Worm (Caenorhabditis elegans): ENCODE measurements around the gene F27B3.6.

Gene F27B3.6

ce11 chrIII:6594069-6594468 is 15.7 kb upstream of the F27B3.6 start:
- TF ChIP-seq hnd-1 (tag; optimal IDR thresholded peaks at IDR 0.05) (no peak), hmbx-1 (tag; optimal IDR thresholded peaks at IDR 0.05) (no peak), aly-1 (tag; optimal IDR thresholded peaks at IDR 0.05) (no peak), hmg-4 (GFP tag; optimal IDR thresholded peaks at IDR 0.05) (no peak), ceh-13 (GFP tag; optimal IDR thresholded peaks at IDR 0.05) (no peak), tbx-11 (GFP tag; IDR thresholded peaks at IDR 0.05) (no peak), B0310.2 (tag; optimal IDR thresholded peaks at IDR 0.05) (no peak), F13C5.2 (tag; optimal IDR thresholded peaks at IDR 0.05) (no peak), tbx-37 (GFP tag; conservative IDR thresholded peaks at IDR 0.05) (no peak), ets-7 (tag; optimal IDR thresholded peaks at IDR 0.05) (no peak), flt-1 (GFP tag; IDR thresholded peaks at IDR 0.05) (no peak), ceh-36 (tag; optimal IDR thresholded peaks at IDR 0.05) (no peak), tra-4 (tag; optimal IDR thresholded peaks at IDR 0.05) (no peak), scrt-1 (GFP tag; IDR thresholded peaks at IDR 0.05) (no peak), pes-1 (GFP tag; IDR thresholded peaks at IDR 0.05) (no peak)

ce11 chrIII:6592075-6592474 is 13.7 kb upstream of the F27B3.6 start, which contains the start of gene F20H11.1:
Gene F20H11.1 (minus strand): TSS chrIII:6592175.
- no peak for TF ChIP-seq hmbx-1 (tag; optimal IDR thresholded peaks at IDR 0.05)

ce11 chrIII:6589499-6589898 is 11.1 kb upstream of the F27B3.6 start:
- TF ChIP-seq hmbx-1 (tag; optimal IDR thresholded peaks at IDR 0.05) = no peak
- no peak for TF ChIP-seq scrt-1 (GFP tag; IDR thresholded peaks at IDR 0.05)
- TF ChIP-seq aly-1 (tag; optimal IDR thresholded peaks at IDR 0.05) = no peak
- no peak for TF ChIP-seq tbx-37 (GFP tag; conservative IDR thresholded peaks at IDR 0.05)
- no peak for TF ChIP-seq flt-1 (GFP tag; IDR thresholded peaks at IDR 0.05)
- TF ChIP-seq ama-1 (optimal IDR thresholded peaks at IDR 0.05) = no peak
- TF ChIP-seq pes-1 (GFP tag; IDR thresholded peaks at IDR 0.05) = no peak
- TF ChIP-seq ceh-13 (GFP tag; optimal IDR thresholded peaks at IDR 0.05) = no peak
- TF ChIP-seq ets-7 (tag; optimal IDR thresholded peaks at IDR 0.05) = no peak
- no peak for TF ChIP-seq hmg-4 (GFP tag; optimal IDR thresholded peaks at IDR 0.05)
- TF ChIP-seq ceh-36 (tag; optimal IDR thresholded peaks at IDR 0.05) = no peak
- TF ChIP-seq F13C5.2 (tag; optimal IDR thresholded peaks at IDR 0.05) = no peak
- TF ChIP-seq hnd-1 (tag; optimal IDR thresholded peaks at IDR 0.05) = no peak
- no peak for TF ChIP-seq tbx-11 (GFP tag; IDR thresholded peaks at IDR 0.05)
- TF ChIP-seq tra-4 (tag; optimal IDR thresholded peaks at IDR 0.05) = no peak
- no peak for TF ChIP-seq B0310.2 (tag; optimal IDR thresholded peaks at IDR 0.05)
- TF ChIP-seq sea-1 (GFP tag; conservative IDR thresholded peaks at IDR 0.05) = no peak

- TF ChIP-seq scrt-1 (GFP tag; IDR thresholded peaks at IDR 0.05) = no peak
- no peak for TF ChIP-seq ceh-36 (tag; optimal IDR thresholded peaks at IDR 0.05)
- no peak for TF ChIP-seq F13C5.2 (tag; optimal IDR thresholded peaks at IDR 0.05)
- TF ChIP-seq sea-1 (GFP tag; conservative IDR thresholded peaks at IDR 0.05) = no peak
- no peak for TF ChIP-seq tbx-11 (GFP tag; IDR thresholded peaks at IDR 0.05)
- TF ChIP-seq tra-4 (tag; optimal IDR thresholded peaks at IDR 0.05) = no peak
- no peak for TF ChIP-seq hnd-1 (tag; optimal IDR thresholded peaks at IDR 0.05)
- TF ChIP-seq ama-1 (optimal IDR thresholded peaks at IDR 0.05) = no peak
- TF ChIP-seq B0310.2 (tag; optimal IDR thresholded peaks at IDR 0.05) = no peak
- no peak for TF ChIP-seq hmbx-1 (tag; optimal IDR thresholded peaks at IDR 0.05)
- no peak for TF ChIP-seq aly-1 (tag; optimal IDR thresholded peaks at IDR 0.05)
- TF ChIP-seq hmg-4 (GFP tag; optimal IDR thresholded peaks at IDR 0.05) = no peak
- TF ChIP-seq pes-1 (GFP tag; IDR thresholded peaks at IDR 0.05) = no peak
- TF ChIP-seq ceh-13 (GFP tag; optimal IDR thresholded peaks at IDR 0.05) = no peak
- TF ChIP-seq tbx-37 (GFP tag; conservative IDR thresholded peaks at IDR 0.05) = no peak
- no peak for TF ChIP-seq ets-7 (tag; optimal IDR thresholded peaks at IDR 0.05)
Observed at ce11 chrIII:6587564-6587963, 9.2 kb upstream of the F27B3.6 start, which contains the start of gene ddo-3. Gene ddo-3 (plus strand): TSS chrIII:6587864.

- no peak for TF ChIP-seq ceh-36 (tag; optimal IDR thresholded peaks at IDR 0.05)
- no peak for TF ChIP-seq tbx-37 (GFP tag; conservative IDR thresholded peaks at IDR 0.05)
- TF ChIP-seq sea-1 (GFP tag; conservative IDR thresholded peaks at IDR 0.05) = no peak
Observed at ce11 chrIII:6581585-6581984, 3.2 kb upstream of the F27B3.6 start, which contains the start of gene acr-21. Gene acr-21 (plus strand): TSS chrIII:6581885.

ce11 chrIII:6579398-6579797 is 993 bp upstream of the F27B3.6 start, which contains the start of gene F27B3.8:
Gene F27B3.8 (plus strand): TSS chrIII:6579698.
- TF ChIP-seq B0310.2 (tag; optimal IDR thresholded peaks at IDR 0.05) (no peak), tbx-37 (GFP tag; conservative IDR thresholded peaks at IDR 0.05) (no peak), tbx-11 (GFP tag; IDR thresholded peaks at IDR 0.05) (no peak), pes-1 (GFP tag; IDR thresholded peaks at IDR 0.05) (no peak), ceh-36 (tag; optimal IDR thresholded peaks at IDR 0.05) (no peak), flt-1 (GFP tag; IDR thresholded peaks at IDR 0.05) (no peak)

ce11 chrIII:6577159-6577558 is 1.2 kb downstream of the F27B3.6 start:
- TF ChIP-seq sea-1 (GFP tag; conservative IDR thresholded peaks at IDR 0.05) = no peak
- no peak for TF ChIP-seq aly-1 (tag; optimal IDR thresholded peaks at IDR 0.05)
- TF ChIP-seq B0310.2 (tag; optimal IDR thresholded peaks at IDR 0.05) = no peak
- no peak for TF ChIP-seq ama-1 (optimal IDR thresholded peaks at IDR 0.05)
- TF ChIP-seq tbx-11 (GFP tag; IDR thresholded peaks at IDR 0.05) = no peak
- no peak for TF ChIP-seq tra-4 (tag; optimal IDR thresholded peaks at IDR 0.05)
- TF ChIP-seq ceh-36 (tag; optimal IDR thresholded peaks at IDR 0.05) = no peak
- TF ChIP-seq ets-7 (tag; optimal IDR thresholded peaks at IDR 0.05) = no peak
- TF ChIP-seq hmg-4 (GFP tag; optimal IDR thresholded peaks at IDR 0.05) = no peak
- no peak for TF ChIP-seq scrt-1 (GFP tag; IDR thresholded peaks at IDR 0.05)
- TF ChIP-seq tbx-37 (GFP tag; conservative IDR thresholded peaks at IDR 0.05) = no peak
- TF ChIP-seq flt-1 (GFP tag; IDR thresholded peaks at IDR 0.05) = no peak
- TF ChIP-seq ceh-13 (GFP tag; optimal IDR thresholded peaks at IDR 0.05) = no peak
- TF ChIP-seq hmbx-1 (tag; optimal IDR thresholded peaks at IDR 0.05) = no peak
- no peak for TF ChIP-seq hnd-1 (tag; optimal IDR thresholded peaks at IDR 0.05)
- TF ChIP-seq F13C5.2 (tag; optimal IDR thresholded peaks at IDR 0.05) = no peak
- no peak for TF ChIP-seq pes-1 (GFP tag; IDR thresholded peaks at IDR 0.05)

- TF ChIP-seq scrt-1 (GFP tag; IDR thresholded peaks at IDR 0.05) (no peak), tbx-11 (GFP tag; IDR thresholded peaks at IDR 0.05) (no peak), sea-1 (GFP tag; conservative IDR thresholded peaks at IDR 0.05) (no peak), ceh-36 (tag; optimal IDR thresholded peaks at IDR 0.05) (no peak), hnd-1 (tag; optimal IDR thresholded peaks at IDR 0.05) (no peak), hmg-4 (GFP tag; optimal IDR thresholded peaks at IDR 0.05) (no peak), ets-7 (tag; optimal IDR thresholded peaks at IDR 0.05) (no peak), ama-1 (optimal IDR thresholded peaks at IDR 0.05) (no peak), tbx-37 (GFP tag; conservative IDR thresholded peaks at IDR 0.05) (no peak), hmbx-1 (tag; optimal IDR thresholded peaks at IDR 0.05) (no peak), B0310.2 (tag; optimal IDR thresholded peaks at IDR 0.05) (no peak), flt-1 (GFP tag; IDR thresholded peaks at IDR 0.05) (no peak), pes-1 (GFP tag; IDR thresholded peaks at IDR 0.05) (no peak), F13C5.2 (tag; optimal IDR thresholded peaks at IDR 0.05) (no peak)
Observed at ce11 chrIII:6558487-6558886, 19.9 kb downstream of the F27B3.6 start, which contains the start of gene C09E7.8. Gene C09E7.8 (minus strand): TSS chrIII:6558587.

Measured in whole organism, early embryonic.